Fruit fly (Drosophila melanogaster): ENCODE data around the gene stg.

dm6 chr3R:29204033-29204432, 51.6 kb downstream of the stg start, which contains the start of gene Cyt-c1L:
- no peak for TF ChIP-seq pad (GFP tag; optimal IDR thresholded peaks at IDR 0.05)
- no peak for TF ChIP-seq toe (GFP tag; optimal IDR thresholded peaks at IDR 0.05)
- no peak for TF ChIP-seq tj (GFP tag; optimal IDR thresholded peaks at IDR 0.05)
- TF ChIP-seq kay (GFP tag; ENCODE audit: borderline replicate concordance) = no peak
- TF ChIP-seq CG11617 (GFP tag; optimal IDR thresholded peaks at IDR 0.05) = no peak
- TF ChIP-seq CG12768 (GFP tag; optimal IDR thresholded peaks at IDR 0.05) = no peak

Data from whole organism, adult.